Fruit fly (Drosophila melanogaster) whole organism, embryonic: ENCODE results near the gene CG4133.

ENCODE experiments used
- Atf-2 ChIP-seq: fragments of 200-800 bp; sonication (Bioruptor generic); optimal IDR thresholded peaks from 2 replicates; lab custom pipeline; 2016; ENCODE audit warnings: missing biosample characterization, missing genetic modification characterization
- CG10274 ChIP-seq: fragments of 200-800 bp; sonication (Bioruptor generic); optimal IDR thresholded peaks from 3 replicates; lab custom pipeline; 2017; ENCODE audit warnings: missing biosample characterization, mild to moderate bottlenecking, missing genetic modification characterization
- CG10431 ChIP-seq: fragments of 200-800 bp; sonication (Bioruptor generic); optimal IDR thresholded peaks from 3 replicates; lab custom pipeline; 2018; ENCODE audit warnings: missing biosample characterization, mild to moderate bottlenecking, missing genetic modification characterization
- CG11085 ChIP-seq: fragments of 200-800 bp; sonication (Bioruptor generic); IDR thresholded peaks from 2 replicates; pipeline ENCODE4 v1.3.6; 2022; ENCODE audit warnings: missing biosample characterization, missing genetic modification characterization
- CG11696 ChIP-seq: fragments of 200-800 bp; sonication (Bioruptor generic); IDR thresholded peaks from 2 replicates; pipeline ENCODE4 v1.3.6; 2022; ENCODE audit warnings: missing biosample characterization, missing genetic modification characterization
- CG12236 ChIP-seq: fragments of 200-800 bp; sonication (Bioruptor generic); optimal IDR thresholded peaks from 2 replicates; lab custom pipeline; 2016; ENCODE audit warnings: missing biosample characterization, missing genetic modification characterization
- CG13296 ChIP-seq: fragments of 200-800 bp; sonication (Bioruptor generic); optimal IDR thresholded peaks from 3 replicates; lab custom pipeline; 2018; ENCODE audit warnings: missing biosample characterization, mild to moderate bottlenecking, missing genetic modification characterization
- CG13775 ChIP-seq: fragments of 200-800 bp; sonication (Bioruptor generic); optimal IDR thresholded peaks from 3 replicates; lab custom pipeline; 2017; ENCODE audit warnings: missing biosample characterization, mild to moderate bottlenecking, missing genetic modification characterization
- CG14050 ChIP-seq: fragments of 200-800 bp; sonication (Bioruptor generic); IDR thresholded peaks from 3 replicates; pipeline ENCODE4 v1.3.6; 2022; ENCODE audit warnings: missing biosample characterization, missing genetic modification characterization
- CG32772 ChIP-seq: fragments of 200-800 bp; sonication (Bioruptor generic); IDR thresholded peaks from 2 replicates; pipeline ENCODE4 v1.3.6; 2022; ENCODE audit warnings: missing biosample characterization, missing genetic modification characterization
- CG3281 ChIP-seq: fragments of 200-800 bp; sonication (Bioruptor generic); optimal IDR thresholded peaks from 3 replicates; lab custom pipeline; 2017; ENCODE audit warnings: missing biosample characterization, mild to moderate bottlenecking, missing genetic modification characterization
- CG34422 ChIP-seq: fragments of 200-800 bp; sonication (Bioruptor generic); IDR thresholded peaks from 3 replicates; pipeline ENCODE4 v1.3.6; 2022; ENCODE audit warnings: missing biosample characterization, missing genetic modification characterization
- CG3726 ChIP-seq: fragments of 200-800 bp; sonication (Bioruptor generic); IDR thresholded peaks from 3 replicates; pipeline ENCODE4, ENCODE4 v1.3.6; 2022; ENCODE audit warnings: missing biosample characterization, missing genetic modification characterization
- CG3838 ChIP-seq: fragments of 200-800 bp; sonication (Bioruptor generic); optimal IDR thresholded peaks from 3 replicates; lab custom pipeline; 2016; ENCODE audit warnings: missing biosample characterization, missing genetic modification characterization
- CG6854 ChIP-seq: fragments of 200-800 bp; sonication (Bioruptor generic); optimal IDR thresholded peaks from 3 replicates; lab custom pipeline; 2017; ENCODE audit warnings: missing biosample characterization, mild to moderate bottlenecking, missing genetic modification characterization
- D ChIP-seq, 2 experiments: fragments of 200-800 bp in 1 of 2; fragments of >200 bp in 1 of 2; sonication (Bioruptor generic) in 1 of 2; optimal IDR thresholded peaks; 2 replicates in 1 of 2; 3 replicates in 1 of 2; lab custom pipeline; 2017; ENCODE audit warnings: mild to moderate bottlenecking in 1 of 2, missing biosample characterization in 1 of 2, missing genetic modification characterization in 1 of 2, missing genetic modification reagents in 1 of 2
- Dfd ChIP-seq, 2 experiments: fragments of >200 bp; optimal IDR thresholded peaks; 2 replicates each; lab custom pipeline; 2017; ENCODE audit warnings: missing biosample characterization in 2 of 2, missing genetic modification characterization in 2 of 2
- Doc2 ChIP-seq: fragments of 200-800 bp; sonication (Bioruptor generic); IDR thresholded peaks from 2 replicates; pipeline ENCODE4 v1.3.6; 2022; ENCODE audit warnings: missing biosample characterization, missing genetic modification characterization
- Doc3 ChIP-seq: fragments of 200-800 bp; sonication (Bioruptor generic); IDR thresholded peaks from 3 replicates; pipeline ENCODE4 v1.3.6; 2022; ENCODE audit warnings: missing biosample characterization, missing genetic modification characterization; ENCODE audit not compliant: partially characterized antibody
- Fer1 ChIP-seq: fragments of 200-800 bp; sonication (Bioruptor generic); optimal IDR thresholded peaks from 2 replicates; lab custom pipeline; 2017; ENCODE audit warnings: missing biosample characterization, mild to moderate bottlenecking, missing genetic modification characterization
- Hr3 ChIP-seq: fragments of 200-800 bp; sonication (Bioruptor generic); optimal IDR thresholded peaks from 3 replicates; lab custom pipeline; 2016; ENCODE audit warnings: missing biosample characterization, missing genetic modification characterization
- Jarid2 ChIP-seq: fragments of 200-800 bp; sonication (Bioruptor generic); optimal IDR thresholded peaks from 3 replicates; lab custom pipeline; 2017; ENCODE audit warnings: mild to moderate bottlenecking, missing biosample characterization, missing genetic modification reagents, missing genetic modification characterization
- Nf-YC ChIP-seq: fragments of 200-800 bp; optimal IDR thresholded peaks from 3 replicates; lab custom pipeline; 2019; ENCODE audit warnings: missing biosample characterization, mild to moderate bottlenecking, missing genetic modification characterization, moderate library complexity
- Oaz ChIP-seq: fragments of 200-800 bp; sonication (Bioruptor generic); IDR thresholded peaks from 2 replicates; pipeline ENCODE4 v1.3.6; 2022; ENCODE audit warnings: missing biosample characterization, missing genetic modification characterization
- ab ChIP-seq: fragments of 200-800 bp; sonication (Bioruptor generic); optimal IDR thresholded peaks from 2 replicates; lab custom pipeline; 2016; ENCODE audit warnings: missing biosample characterization, missing genetic modification characterization
- ac ChIP-seq: fragments of 200-800 bp; sonication (Bioruptor generic); optimal IDR thresholded peaks from 3 replicates; lab custom pipeline; 2017; ENCODE audit warnings: missing biosample characterization, mild to moderate bottlenecking, missing genetic modification characterization
- chn ChIP-seq: fragments of 200-800 bp; sonication (Bioruptor generic); optimal IDR thresholded peaks from 2 replicates; lab custom pipeline; 2016; ENCODE audit warnings: missing biosample characterization, missing genetic modification characterization
- ci ChIP-seq: fragments of 200-800 bp; sonication (Bioruptor generic); IDR thresholded peaks from 3 replicates; pipeline ENCODE4 v1.3.6; 2022; ENCODE audit warnings: missing biosample characterization, missing genetic modification characterization
- corto ChIP-seq: fragments of 200-800 bp; sonication (Bioruptor generic); optimal IDR thresholded peaks from 2 replicates; lab custom pipeline; 2016; ENCODE audit warnings: missing biosample characterization, mild to moderate bottlenecking, missing genetic modification characterization, moderate library complexity
- crc ChIP-seq: fragments of 200-800 bp; sonication (Bioruptor generic); optimal IDR thresholded peaks from 2 replicates; lab custom pipeline; 2016; ENCODE audit warnings: missing biosample characterization, missing genetic modification characterization
- disco-r ChIP-seq: fragments of 200-800 bp; sonication (Bioruptor generic); optimal IDR thresholded peaks from 2 replicates; lab custom pipeline; 2016; ENCODE audit warnings: missing biosample characterization, missing genetic modification characterization
- dmrt99B ChIP-seq: fragments of 200-800 bp; sonication (Bioruptor generic); optimal IDR thresholded peaks from 2 replicates; lab custom pipeline; 2018; ENCODE audit warnings: missing biosample characterization, mild to moderate bottlenecking, missing genetic modification characterization, moderate library complexity
- emc ChIP-seq: fragments of 200-800 bp; sonication (Bioruptor generic); optimal IDR thresholded peaks from 2 replicates; lab custom pipeline; 2016; ENCODE audit warnings: missing biosample characterization, missing genetic modification characterization
- fru ChIP-seq: fragments of >200 bp; optimal IDR thresholded peaks from 2 replicates; lab custom pipeline; 2017
- gcm2 ChIP-seq: fragments of 200-800 bp; sonication (Bioruptor generic); optimal IDR thresholded peaks from 2 replicates; lab custom pipeline; 2016; ENCODE audit warnings: missing biosample characterization, missing genetic modification characterization
- grn ChIP-seq: fragments of 200-800 bp; sonication (Bioruptor generic); optimal IDR thresholded peaks from 3 replicates; lab custom pipeline; 2017; ENCODE audit warnings: missing biosample characterization, missing genetic modification characterization
- ham ChIP-seq: fragments of 200-800 bp; sonication (Bioruptor generic); IDR thresholded peaks from 2 replicates; pipeline ENCODE4 v1.3.6; 2022; ENCODE audit warnings: missing biosample characterization, missing genetic modification characterization
- ind ChIP-seq: fragments of 200-800 bp; sonication (Bioruptor generic); optimal IDR thresholded peaks from 3 replicates; lab custom pipeline; 2016; ENCODE audit warnings: missing biosample characterization, missing genetic modification characterization
- onecut ChIP-seq: fragments of 200-800 bp; sonication (Bioruptor generic); IDR thresholded peaks from 2 replicates; pipeline ENCODE4 v1.3.6; 2022; ENCODE audit warnings: missing biosample characterization, missing genetic modification characterization
- phol ChIP-seq: fragments of 200-800 bp; sonication (Bioruptor generic); optimal IDR thresholded peaks from 3 replicates; lab custom pipeline; 2018; ENCODE audit warnings: missing biosample characterization, mild to moderate bottlenecking, missing genetic modification characterization, moderate library complexity
- pnt ChIP-seq: fragments of 200-800 bp; sonication (Bioruptor generic); optimal IDR thresholded peaks from 3 replicates; lab custom pipeline; 2016; ENCODE audit warnings: missing biosample characterization, missing genetic modification characterization
- shn ChIP-seq: fragments of 200-800 bp; sonication (Bioruptor generic); optimal IDR thresholded peaks from 3 replicates; lab custom pipeline; 2016; ENCODE audit warnings: missing biosample characterization, missing genetic modification characterization
- sqz ChIP-seq: fragments of 200-800 bp; sonication (Bioruptor generic); optimal IDR thresholded peaks from 3 replicates; lab custom pipeline; 2018; ENCODE audit warnings: missing biosample characterization, mild to moderate bottlenecking, missing genetic modification characterization
- tio ChIP-seq: fragments of 200-800 bp; sonication (Bioruptor generic); optimal IDR thresholded peaks from 2 replicates; lab custom pipeline; 2017; ENCODE audit warnings: missing biosample characterization, missing genetic modification characterization, inconsistent platforms
- tll ChIP-seq, 2 experiments: fragments of 200-800 bp in 1 of 2; fragments of >200 bp in 1 of 2; sonication (Bioruptor generic) in 1 of 2; optimal IDR thresholded peaks; 2 replicates each; lab custom pipeline; 2017 to 2019; ENCODE audit warnings: missing biosample characterization in 2 of 2, missing genetic modification characterization in 2 of 2, mild to moderate bottlenecking in 1 of 2, moderate library complexity in 1 of 2
- trem ChIP-seq: fragments of 200-800 bp; optimal IDR thresholded peaks from 3 replicates; lab custom pipeline; 2019; ENCODE audit warnings: missing biosample characterization, mild to moderate bottlenecking, missing genetic modification characterization, moderate library complexity
- trh ChIP-seq: fragments of 200-800 bp; sonication (Bioruptor generic); optimal IDR thresholded peaks from 2 replicates; lab custom pipeline; 2016; ENCODE audit warnings: missing biosample characterization, missing genetic modification characterization
- vvl ChIP-seq: fragments of 200-800 bp; sonication (Bioruptor generic); IDR thresholded peaks from 2 replicates; pipeline ENCODE4 v1.3.6; 2022; ENCODE audit warnings: missing biosample characterization, missing genetic modification characterization
- wek ChIP-seq: fragments of 200-800 bp; sonication (Bioruptor generic); optimal IDR thresholded peaks from 3 replicates; lab custom pipeline; 2018; ENCODE audit warnings: missing biosample characterization, mild to moderate bottlenecking, missing genetic modification characterization, moderate library complexity
- z ChIP-seq: fragments of 200-800 bp; sonication (Bioruptor generic); IDR thresholded peaks from 3 replicates; pipeline ENCODE4 v1.3.6; 2022; ENCODE audit warnings: missing biosample characterization, missing genetic modification characterization
- zen ChIP-seq: fragments of 200-800 bp; sonication (Bioruptor generic); optimal IDR thresholded peaks from 3 replicates; lab custom pipeline; 2018; ENCODE audit warnings: missing biosample characterization, mild to moderate bottlenecking, missing genetic modification characterization, moderate library complexity

The CG4133 gene

dm6 chr2L:470336-470934 is 15.1 kb downstream of the CG4133 start (continued):
- peak; percentile 83 for TF ChIP-seq Atf-2 (GFP tag; lab: Kevin White, UChicago)
- peak; percentile 81 for TF ChIP-seq pnt (GFP tag; lab: Kevin White, UChicago)
- TF ChIP-seq ci (GFP tag; lab: Robert Waterston, UW) = peak; percentile 71
- peak; percentile 83 for TF ChIP-seq CG13296 (GFP tag; lab: Kevin White, UChicago)
- TF ChIP-seq CG32772 (GFP tag; lab: Robert Waterston, UW) = peak; percentile 76
- no peak for TF ChIP-seq CG10431 (GFP tag; lab: Kevin White, UChicago)
- TF ChIP-seq D (optimal IDR thresholded peaks at IDR 0.05; lab: Kevin White, UChicago) = no peak
- TF ChIP-seq D (GFP tag; optimal IDR thresholded peaks at IDR 0.05; lab: Kevin White, UChicago) = peak; percentile 21
- TF ChIP-seq CG3726 = peak; percentile 71; the same call in 2 of the 3 replicates
- no peak for TF ChIP-seq Dfd (GFP tag; optimal IDR thresholded peaks at IDR 0.05; lab: Kevin White, UChicago)
- peak; percentile 60 for TF ChIP-seq CG11696 (GFP tag; lab: Robert Waterston, UW)
- TF ChIP-seq Jarid2 = peak; percentile 37
- TF ChIP-seq CG6854 (GFP tag; lab: Kevin White, UChicago) = peak; percentile 68
- peak; percentile 61 for TF ChIP-seq Oaz (GFP tag; lab: Robert Waterston, UW)
- TF ChIP-seq z (GFP tag; lab: Robert Waterston, UW) = no peak
- TF ChIP-seq crc (GFP tag; lab: Kevin White, UChicago) = peak; percentile 84
- peak; percentile 76 for TF ChIP-seq CG10274 (GFP tag; lab: Kevin White, UChicago)
- TF ChIP-seq Nf-YC = peak; percentile 49
- no peak for TF ChIP-seq ham (GFP tag; lab: Robert Waterston, UW)
- peak; percentile 78 for TF ChIP-seq CG12236 (GFP tag; lab: Kevin White, UChicago)
- TF ChIP-seq CG13775 (GFP tag; lab: Kevin White, UChicago) = peak; percentile 45
- peak; percentile 73; the same call in 2 of the 3 replicates for TF ChIP-seq CG14050 (GFP tag; lab: Robert Waterston, UW)
- no peak for TF ChIP-seq ac (GFP tag; lab: Kevin White, UChicago)
- TF ChIP-seq wek (GFP tag; lab: Kevin White, UChicago) = no peak
- TF ChIP-seq onecut (GFP tag; lab: Robert Waterston, UW) = no peak
- TF ChIP-seq tll (GFP tag; optimal IDR thresholded peaks at IDR 0.05; lab: Kevin White, UChicago) = no peak
- peak; percentile 74 for TF ChIP-seq CG3838 (GFP tag; lab: Kevin White, UChicago)
- peak; percentile 18 for TF ChIP-seq zen (tag; lab: Kevin White, UChicago)
- TF ChIP-seq trem (tag; lab: Kevin White, UChicago) = peak; percentile 21
- no peak for TF ChIP-seq Doc2 (GFP tag; lab: Robert Waterston, UW)
- TF ChIP-seq disco-r (GFP tag; lab: Kevin White, UChicago) = peak; percentile 81
- TF ChIP-seq ab = peak; percentile 83
- no peak for TF ChIP-seq grn (GFP tag; lab: Kevin White, UChicago)
- peak; percentile 79 for TF ChIP-seq phol
- TF ChIP-seq emc = peak; percentile 39
- TF ChIP-seq CG11085 (GFP tag; lab: Robert Waterston, UW) = peak; percentile 26
- peak; percentile 77 for TF ChIP-seq CG34422 (GFP tag; lab: Robert Waterston, UW)
- TF ChIP-seq vvl (GFP tag; lab: Robert Waterston, UW) = peak; percentile 61
- TF ChIP-seq Fer1 (GFP tag; lab: Kevin White, UChicago) = peak; percentile 87
- TF ChIP-seq trh (GFP tag; lab: Kevin White, UChicago) = no peak
- TF ChIP-seq ind (GFP tag; lab: Kevin White, UChicago) = peak; percentile 82
- peak; percentile 78 for TF ChIP-seq chn (GFP tag; lab: Kevin White, UChicago)
- peak; percentile 62 for TF ChIP-seq Hr3 (GFP tag; lab: Kevin White, UChicago)
- peak; percentile 75 for TF ChIP-seq tio
- TF ChIP-seq shn (GFP tag; lab: Kevin White, UChicago) = peak; percentile 88
- TF ChIP-seq fru (lab: Kevin White, UChicago) = no peak
- TF ChIP-seq dmrt99B (tag; lab: Kevin White, UChicago) = peak; percentile 83
- peak; percentile 53 for TF ChIP-seq corto (GFP tag; lab: Kevin White, UChicago)
- peak; percentile 70 for TF ChIP-seq CG3281 (GFP tag; lab: Kevin White, UChicago)
- peak; percentile 80 for TF ChIP-seq gcm2 (GFP tag; lab: Kevin White, UChicago)
- no peak for TF ChIP-seq Doc3 (GFP tag; lab: Robert Waterston, UW)
- TF ChIP-seq sqz = peak; percentile 82
